Worm (Caenorhabditis elegans): ENCODE measurements around the gene T25D3.3.

T25D3.3 gene

ce11 chrII:116916-117315 is 35.5 kb upstream of the T25D3.3 start, which contains the start of gene srt-54:
srt-54 (plus strand) TSS chrII:117216.
- TF ChIP-seq snpc-4 (tag; optimal IDR thresholded peaks at IDR 0.05) (no peak), blmp-1 (tag; optimal IDR thresholded peaks at IDR 0.05) (no peak), fkh-8 (tag; optimal IDR thresholded peaks at IDR 0.05) (no peak), lin-39 (tag; optimal IDR thresholded peaks at IDR 0.05) (no peak), pqm-1 (tag; optimal IDR thresholded peaks at IDR 0.05) (no peak), efl-1 (optimal IDR thresholded peaks at IDR 0.05) (no peak), efl-1 (GFP tag; optimal IDR thresholded peaks at IDR 0.05 in 1 of 2) (no peak), pax-3 (tag; optimal IDR thresholded peaks at IDR 0.05) (no peak)

- TF ChIP-seq ces-1 (GFP tag; optimal IDR thresholded peaks at IDR 0.05) (no peak), C34B4.2 (tag; optimal IDR thresholded peaks at IDR 0.05) (no peak), mef-2 (tag; optimal IDR thresholded peaks at IDR 0.05) (no peak), ets-5 (GFP tag; IDR thresholded peaks at IDR 0.05) (no peak), lin-15B (tag; optimal IDR thresholded peaks at IDR 0.05) (no peak), egl-27 (tag; optimal IDR thresholded peaks at IDR 0.05) (no peak), blmp-1 (tag; optimal IDR thresholded peaks at IDR 0.05) (no peak), ceh-82 (tag; optimal IDR thresholded peaks at IDR 0.05) (no peak), ztf-4 (tag; optimal IDR thresholded peaks at IDR 0.05) (no peak), swsn-7 (tag; optimal IDR thresholded peaks at IDR 0.05) (no peak), ztf-11 (tag; optimal IDR thresholded peaks at IDR 0.05) (no peak), nhr-28 (tag; optimal IDR thresholded peaks at IDR 0.05) (no peak), C04F5.9 (tag; optimal IDR thresholded peaks at IDR 0.05) (no peak), lin-14 (GFP tag; optimal IDR thresholded peaks at IDR 0.05) (no peak)
Measured at ce11 chrII:121121-121520, 31.3 kb upstream of the T25D3.3 start, which contains the start of gene K10B4.3. K10B4.3 (minus strand) TSS chrII:121221.

- peak; percentile 89 for TF ChIP-seq lin-14 (GFP tag; optimal IDR thresholded peaks at IDR 0.05)
- TF ChIP-seq nhr-85 (tag), result peak; percentile 89
- TF ChIP-seq nhr-20 (tag; optimal IDR thresholded peaks at IDR 0.05), result peak; percentile 43
- no peak for TF ChIP-seq rnt-1 (tag; optimal IDR thresholded peaks at IDR 0.05)
- no peak for TF ChIP-seq pag-3 (tag; optimal IDR thresholded peaks at IDR 0.05; ENCODE audit: borderline replicate concordance, insufficient read depth)
- TF ChIP-seq blmp-1 (tag; optimal IDR thresholded peaks at IDR 0.05), result peak; percentile 83
- TF ChIP-seq nhr-84 (tag; optimal IDR thresholded peaks at IDR 0.05), result no peak
- TF ChIP-seq lin-35 (GFP tag; optimal IDR thresholded peaks at IDR 0.05), result peak; percentile 1 to 53
- peak; percentile 75 for TF ChIP-seq skn-1 (tag; optimal IDR thresholded peaks at IDR 0.05)
- peak; percentile 1 for TF ChIP-seq swsn-7 (tag; optimal IDR thresholded peaks at IDR 0.05)
- TF ChIP-seq efl-1 (optimal IDR thresholded peaks at IDR 0.05), result peak; percentile 29 to 32
- peak in 1 of 2 experiments; percentile 75 for TF ChIP-seq efl-1 (GFP tag; optimal IDR thresholded peaks at IDR 0.05 in 1 of 2)
- no peak for TF ChIP-seq pax-3 (tag; optimal IDR thresholded peaks at IDR 0.05)
- TF ChIP-seq nhr-71 (tag; optimal IDR thresholded peaks at IDR 0.05), result peak; percentile 29
- TF ChIP-seq snu-23 (GFP tag; optimal IDR thresholded peaks at IDR 0.05), result peak; percentile 52
Measured at ce11 chrII:122008-122407, 30.4 kb upstream of the T25D3.3 start.

- TF ChIP-seq lin-13 (GFP tag; optimal IDR thresholded peaks at IDR 0.05), result no peak
- TF ChIP-seq elt-2 (tag; optimal IDR thresholded peaks at IDR 0.05), result no peak
- no peak for TF ChIP-seq isw-1 (GFP tag; IDR thresholded peaks at IDR 0.05)
- no peak for TF ChIP-seq dpl-1 (GFP tag; optimal IDR thresholded peaks at IDR 0.05)
- no peak for TF ChIP-seq lin-35 (GFP tag; optimal IDR thresholded peaks at IDR 0.05)
- TF ChIP-seq Y116A8C.19 (tag; optimal IDR thresholded peaks at IDR 0.05; ENCODE audit: borderline replicate concordance), result no peak
Measured at ce11 chrII:122494-122893, 29.9 kb upstream of the T25D3.3 start.

- no peak for TF ChIP-seq zip-4 (GFP tag; optimal IDR thresholded peaks at IDR 0.05)
- TF ChIP-seq F16B12.6 (tag; optimal IDR thresholded peaks at IDR 0.05), result no peak
- TF ChIP-seq jun-1 (tag; optimal IDR thresholded peaks at IDR 0.05), result no peak
- TF ChIP-seq hlh-4 (tag; optimal IDR thresholded peaks at IDR 0.05), result peak; percentile 0
- no peak for TF ChIP-seq mef-2 (tag; optimal IDR thresholded peaks at IDR 0.05)
- TF ChIP-seq snpc-4 (tag; optimal IDR thresholded peaks at IDR 0.05), result no peak
- no peak for TF ChIP-seq irx-1 (tag; optimal IDR thresholded peaks at IDR 0.05)
- TF ChIP-seq snu-23 (GFP tag; optimal IDR thresholded peaks at IDR 0.05), result no peak
Measured at ce11 chrII:124904-125303, 27.5 kb upstream of the T25D3.3 start, which contains the start of gene nmur-2. nmur-2 (minus strand) TSS chrII:125004.

Data from whole organism, L1 larva.